Worm (Caenorhabditis elegans): ENCODE measurements around the gene algn-11.
A peak's percentile ranks its signal among the peaks of the same experiment; 100 is the strongest.

algn-11 gene

DNA sequence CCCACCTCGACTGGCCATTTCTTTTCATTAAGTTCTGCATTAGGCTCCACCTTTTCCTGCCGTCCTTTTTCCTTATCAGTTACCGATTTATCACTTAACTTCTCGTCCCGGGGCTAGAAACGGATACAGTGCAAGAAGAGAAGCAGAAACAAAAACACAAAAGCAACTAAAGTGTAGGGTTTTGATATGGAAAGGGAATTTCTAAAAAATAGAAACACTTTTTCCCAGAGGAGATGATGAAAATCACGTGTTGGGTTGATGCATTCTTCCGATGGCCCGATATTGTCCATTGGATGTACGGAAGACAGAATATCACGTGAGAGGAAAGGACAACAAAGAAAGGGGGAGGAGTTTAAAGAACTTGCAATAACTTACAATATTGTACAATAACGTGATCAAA lies 17.5 kb downstream of the algn-11 start (continued):
- no peak for TF ChIP-seq ztf-1 (GFP tag; conservative IDR thresholded peaks at IDR 0.05)
- TF ChIP-seq nhr-237 (tag; optimal IDR thresholded peaks at IDR 0.05), result no peak
- TF ChIP-seq skn-1 (tag; optimal IDR thresholded peaks at IDR 0.05), result no peak
- no peak for TF ChIP-seq C34F6.9 (tag; optimal IDR thresholded peaks at IDR 0.05)
- no peak for TF ChIP-seq Y55F3AM.14 (GFP tag; optimal IDR thresholded peaks at IDR 0.05)
- no peak for TF ChIP-seq nhr-6 (tag; optimal IDR thresholded peaks at IDR 0.05)
- peak; percentile 92 for TF ChIP-seq nhr-21 (tag; optimal IDR thresholded peaks at IDR 0.05)
- peak; percentile 13 for TF ChIP-seq ama-1 (optimal IDR thresholded peaks at IDR 0.05)
- TF ChIP-seq unc-62 (GFP tag; optimal IDR thresholded peaks at IDR 0.05), result no peak
- peak; percentile 71 for TF ChIP-seq gmeb-1 (tag; optimal IDR thresholded peaks at IDR 0.05)
- no peak for TF ChIP-seq lin-11 (tag; optimal IDR thresholded peaks at IDR 0.05)

ce11 chrIII:7272088-7272487 lies 18.3 kb downstream of the algn-11 start:
- TF ChIP-seq nhr-25 (tag; optimal IDR thresholded peaks at IDR 0.05), result peak; percentile 59
- peak; percentile 77 for TF ChIP-seq sma-9 (GFP tag; optimal IDR thresholded peaks at IDR 0.05)
- TF ChIP-seq sma-9 (tag; optimal IDR thresholded peaks at IDR 0.05), result no peak
- peak; percentile 41 for TF ChIP-seq sma-3 (GFP tag; optimal IDR thresholded peaks at IDR 0.05)
- TF ChIP-seq alr-1 (tag; optimal IDR thresholded peaks at IDR 0.05), result no peak
- TF ChIP-seq nhr-6 (tag; optimal IDR thresholded peaks at IDR 0.05), result peak; percentile 35
- TF ChIP-seq lin-13 (GFP tag; optimal IDR thresholded peaks at IDR 0.05), result no peak
- peak; percentile 68 for TF ChIP-seq ama-1 (optimal IDR thresholded peaks at IDR 0.05)
- TF ChIP-seq mdl-1 (tag; optimal IDR thresholded peaks at IDR 0.05), result peak in 1 of 2 experiments; percentile 25
- no peak for TF ChIP-seq ztf-1 (GFP tag; conservative IDR thresholded peaks at IDR 0.05)
- TF ChIP-seq unc-55 (GFP tag; optimal IDR thresholded peaks at IDR 0.05), result peak; percentile 7
- TF ChIP-seq nhr-12 (tag; optimal IDR thresholded peaks at IDR 0.05), result no peak
- no peak for TF ChIP-seq lin-11 (tag; optimal IDR thresholded peaks at IDR 0.05)
- peak; percentile 9 for TF ChIP-seq fos-1 (tag; optimal IDR thresholded peaks at IDR 0.05)
- no peak for TF ChIP-seq ztf-11 (tag; optimal IDR thresholded peaks at IDR 0.05)
- TF ChIP-seq snpc-4 (tag; optimal IDR thresholded peaks at IDR 0.05), result no peak
- TF ChIP-seq ztf-4 (tag; optimal IDR thresholded peaks at IDR 0.05), result no peak
- peak; percentile 56 for TF ChIP-seq crh-2 (tag; optimal IDR thresholded peaks at IDR 0.05)
- TF ChIP-seq nhr-129 (tag; optimal IDR thresholded peaks at IDR 0.05), result peak; percentile 86
- TF ChIP-seq gmeb-1 (tag; optimal IDR thresholded peaks at IDR 0.05), result peak; percentile 28
- no peak for TF ChIP-seq aly-2 (tag; optimal IDR thresholded peaks at IDR 0.05)
- peak; percentile 70 for TF ChIP-seq mab-5 (tag; optimal IDR thresholded peaks at IDR 0.05)
- no peak for TF ChIP-seq nhr-237 (tag; optimal IDR thresholded peaks at IDR 0.05)
- peak; percentile 81 for TF ChIP-seq C34F6.9 (tag; optimal IDR thresholded peaks at IDR 0.05)
- peak in 1 of 2 experiments; percentile 61 for TF ChIP-seq lsy-2 (tag; optimal IDR thresholded peaks at IDR 0.05)
- peak; percentile 59 for TF ChIP-seq F13H6.1 (tag; optimal IDR thresholded peaks at IDR 0.05)

DNA sequence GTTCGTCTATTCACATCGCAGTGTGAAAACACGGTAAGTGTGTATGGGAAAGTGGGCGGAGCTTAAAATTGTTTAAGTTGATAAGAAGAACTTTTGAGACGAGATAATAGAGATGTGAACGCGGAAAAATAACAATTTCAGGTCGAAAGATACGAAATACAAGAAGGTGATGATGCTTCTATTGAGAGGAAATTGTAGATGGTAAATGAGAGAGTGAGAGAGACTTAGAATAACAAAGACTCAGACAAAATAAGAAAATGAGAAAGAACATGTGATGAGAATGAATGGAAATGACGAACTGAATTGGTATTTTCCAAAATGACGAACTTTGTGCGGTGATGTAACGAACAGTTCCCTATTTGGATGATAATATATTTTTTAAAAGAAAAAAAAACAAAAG lies 19.3 kb downstream of the algn-11 start:
- TF ChIP-seq sma-3 (GFP tag; optimal IDR thresholded peaks at IDR 0.05) (peak; percentile 12), gmeb-1 (tag; optimal IDR thresholded peaks at IDR 0.05) (no peak), peb-1 (tag; optimal IDR thresholded peaks at IDR 0.05) (no peak), nhr-25 (tag; optimal IDR thresholded peaks at IDR 0.05) (peak; percentile 13), nhr-21 (tag; optimal IDR thresholded peaks at IDR 0.05) (no peak), snpc-4 (tag; optimal IDR thresholded peaks at IDR 0.05) (no peak), F13H6.1 (tag; optimal IDR thresholded peaks at IDR 0.05) (no peak)

ce11 chrIII:7263028-7263427 lies 27.3 kb downstream of the algn-11 start:
- no peak for TF ChIP-seq fos-1 (tag; optimal IDR thresholded peaks at IDR 0.05)
- TF ChIP-seq sma-3 (GFP tag; optimal IDR thresholded peaks at IDR 0.05), result no peak
- TF ChIP-seq egl-27 (tag; optimal IDR thresholded peaks at IDR 0.05), result no peak
- TF ChIP-seq ZK546.5 (tag; optimal IDR thresholded peaks at IDR 0.05), result no peak
- no peak for TF ChIP-seq ztf-1 (GFP tag; conservative IDR thresholded peaks at IDR 0.05)
- no peak for TF ChIP-seq unc-39 (tag; optimal IDR thresholded peaks at IDR 0.05)

ce11 chrIII:7262592-7262991 lies 27.8 kb downstream of the algn-11 start:
- no peak for TF ChIP-seq snpc-4 (tag; optimal IDR thresholded peaks at IDR 0.05)
- no peak for TF ChIP-seq ceh-82 (tag; optimal IDR thresholded peaks at IDR 0.05)
- no peak for TF ChIP-seq Y55F3AM.14 (GFP tag; optimal IDR thresholded peaks at IDR 0.05)
- no peak for TF ChIP-seq alr-1 (tag; optimal IDR thresholded peaks at IDR 0.05)
- TF ChIP-seq mbf-1 (tag; optimal IDR thresholded peaks at IDR 0.05), result no peak
- no peak for TF ChIP-seq nhr-23 (tag; optimal IDR thresholded peaks at IDR 0.05)
- TF ChIP-seq elt-3 (tag; optimal IDR thresholded peaks at IDR 0.05), result no peak
- TF ChIP-seq peb-1 (tag; optimal IDR thresholded peaks at IDR 0.05), result no peak
- no peak for TF ChIP-seq ZK546.5 (tag; optimal IDR thresholded peaks at IDR 0.05)
- no peak for TF ChIP-seq crh-2 (tag; optimal IDR thresholded peaks at IDR 0.05)
- TF ChIP-seq ztf-4 (tag; optimal IDR thresholded peaks at IDR 0.05), result no peak
- no peak for TF ChIP-seq sma-3 (GFP tag; optimal IDR thresholded peaks at IDR 0.05)
- TF ChIP-seq aly-2 (tag; optimal IDR thresholded peaks at IDR 0.05), result no peak
- TF ChIP-seq sem-4 (tag; optimal IDR thresholded peaks at IDR 0.05), result no peak
- TF ChIP-seq unc-55 (GFP tag; optimal IDR thresholded peaks at IDR 0.05), result no peak
- no peak for TF ChIP-seq unc-62 (GFP tag; optimal IDR thresholded peaks at IDR 0.05)
- no peak for TF ChIP-seq lin-13 (GFP tag; optimal IDR thresholded peaks at IDR 0.05)
